Worm (Caenorhabditis elegans) whole organism, late embryonic: Measurements from ENCODE around the gene spp-10.

Experiments used
- C08G9.2 ChIP-seq: sonication (generic microtip); optimal IDR thresholded peaks from 2 replicates; lab custom pipeline; 2016; ENCODE audit warnings: mild to moderate bottlenecking, missing genetic modification characterization, moderate library complexity, missing compliant biosample characterization
- F13H6.1 ChIP-seq: sonication (generic microtip); optimal IDR thresholded peaks from 2 replicates; lab custom pipeline; 2016; ENCODE audit warnings: missing genetic modification characterization, missing compliant biosample characterization
- K02D7.2 ChIP-seq: sonication (generic microtip); optimal IDR thresholded peaks from 2 replicates; lab custom pipeline; 2017; ENCODE audit warnings: mild to moderate bottlenecking, missing genetic modification characterization, missing compliant biosample characterization
- K09A11.1 ChIP-seq: sonication (generic microtip); optimal IDR thresholded peaks from 2 replicates; lab custom pipeline; 2017; ENCODE audit warnings: antibody characterized with exemption, mild to moderate bottlenecking, missing genetic modification characterization, missing compliant biosample characterization; ENCODE audit not compliant: insufficient read depth
- ahr-1 ChIP-seq: sonication (generic microtip); optimal IDR thresholded peaks from 2 replicates; lab custom pipeline; 2016; ENCODE audit warnings: missing genetic modification characterization, missing compliant biosample characterization
- ama-1 ChIP-seq: fragments of 150-350 bp; optimal IDR thresholded peaks from 2 replicates; lab custom pipeline; 2014
- ceh-18 ChIP-seq: sonication (generic microtip); optimal IDR thresholded peaks from 2 replicates; lab custom pipeline; 2016; ENCODE audit warnings: missing genetic modification characterization, missing compliant biosample characterization
- ceh-19 ChIP-seq: fragments of 200-800 bp; sonication (Bioruptor generic); optimal IDR thresholded peaks from 2 replicates; lab custom pipeline; 2018; ENCODE audit warnings: mild to moderate bottlenecking, missing genetic modification characterization, missing compliant biosample characterization
- ceh-2 ChIP-seq: sonication (generic microtip); optimal IDR thresholded peaks from 2 replicates; lab custom pipeline; 2016; ENCODE audit warnings: missing genotype, missing genetic modification characterization, missing compliant biosample characterization
- ceh-22 ChIP-seq: sonication (generic microtip); optimal IDR thresholded peaks from 2 replicates; lab custom pipeline; 2017; ENCODE audit warnings: missing biosample characterization, missing genetic modification characterization
- ceh-24 ChIP-seq: sonication (generic microtip); optimal IDR thresholded peaks from 2 replicates; lab custom pipeline; 2016; ENCODE audit warnings: mild to moderate bottlenecking, missing genetic modification characterization, missing compliant biosample characterization
- ceh-31 ChIP-seq: sonication (generic microtip); optimal IDR thresholded peaks from 2 replicates; lab custom pipeline; 2016; ENCODE audit warnings: missing genetic modification characterization, missing compliant biosample characterization
- ceh-45 ChIP-seq: fragments of 200-800 bp; sonication (Bioruptor generic); IDR thresholded peaks from 2 replicates; pipeline ENCODE4 v1.3.6; 2022; ENCODE audit warnings: missing genetic modification reagents, missing genetic modification characterization, missing compliant biosample characterization
- ceh-48 ChIP-seq: sonication (generic microtip); optimal IDR thresholded peaks from 2 replicates; lab custom pipeline; 2016; ENCODE audit warnings: missing genetic modification characterization, inconsistent platforms, missing compliant biosample characterization
- ceh-6 ChIP-seq: fragments of 200-800 bp; sonication (Bioruptor generic); optimal IDR thresholded peaks from 2 replicates; lab custom pipeline; 2018; ENCODE audit warnings: mild to moderate bottlenecking, missing genetic modification characterization, missing compliant biosample characterization
- ceh-9 ChIP-seq: sonication (generic microtip); optimal IDR thresholded peaks from 2 replicates; lab custom pipeline; 2016; ENCODE audit warnings: mild to moderate bottlenecking, missing genetic modification characterization, inconsistent platforms, missing compliant biosample characterization
- dmd-4 ChIP-seq: sonication (generic microtip); optimal IDR thresholded peaks from 2 replicates; lab custom pipeline; 2016; ENCODE audit warnings: borderline replicate concordance, missing genetic modification characterization, missing compliant biosample characterization
- elt-2 ChIP-seq: sonication (generic microtip); optimal IDR thresholded peaks from 2 replicates; lab custom pipeline; 2016; ENCODE audit warnings: missing genetic modification reagents, missing genetic modification characterization, missing compliant biosample characterization
- elt-4 ChIP-seq: sonication (generic microtip); optimal IDR thresholded peaks from 2 replicates; lab custom pipeline; 2016; ENCODE audit warnings: missing genetic modification characterization, missing compliant biosample characterization
- ets-4 ChIP-seq: sonication (generic microtip); optimal IDR thresholded peaks from 2 replicates; lab custom pipeline; 2016; ENCODE audit warnings: missing genetic modification characterization, missing compliant biosample characterization
- eyg-1 ChIP-seq: sonication (generic microtip); optimal IDR thresholded peaks from 2 replicates; lab custom pipeline; 2016; ENCODE audit warnings: missing genotype, missing genetic modification characterization, missing compliant biosample characterization
- fkh-10 ChIP-seq: fragments of 150-350 bp; optimal IDR thresholded peaks from 2 replicates; lab custom pipeline; 2014; ENCODE audit warnings: missing biosample characterization, missing genetic modification reagents, missing genetic modification characterization
- gmeb-2 ChIP-seq: sonication (generic microtip); optimal IDR thresholded peaks from 2 replicates; lab custom pipeline; 2016; ENCODE audit warnings: missing genetic modification characterization, inconsistent platforms, missing compliant biosample characterization
- hlh-15 ChIP-seq: sonication (generic microtip); optimal IDR thresholded peaks from 2 replicates; lab custom pipeline; 2016; ENCODE audit warnings: missing genetic modification characterization, missing compliant biosample characterization
- hlh-8 ChIP-seq: sonication (generic microtip); optimal IDR thresholded peaks from 2 replicates; lab custom pipeline; 2016; ENCODE audit warnings: missing genotype, missing genetic modification characterization, missing compliant biosample characterization
- lim-6 ChIP-seq: sonication (generic microtip); optimal IDR thresholded peaks from 2 replicates; lab custom pipeline; 2016; ENCODE audit warnings: missing genetic modification characterization, missing compliant biosample characterization
- lin-11 ChIP-seq: fragments of 200-800 bp; sonication (Bioruptor generic); optimal IDR thresholded peaks from 2 replicates; lab custom pipeline; 2018; ENCODE audit warnings: mild to moderate bottlenecking, missing genetic modification characterization, missing compliant biosample characterization
- mec-3 ChIP-seq: sonication (generic microtip); optimal IDR thresholded peaks from 2 replicates; lab custom pipeline; 2016; ENCODE audit warnings: borderline replicate concordance, missing genetic modification characterization, missing compliant biosample characterization
- nhr-11 ChIP-seq: fragments of 150-350 bp; optimal IDR thresholded peaks from 2 replicates; lab custom pipeline; 2014; ENCODE audit warnings: missing biosample characterization, missing genetic modification characterization
- nhr-232 ChIP-seq: sonication (generic microtip); optimal IDR thresholded peaks from 2 replicates; lab custom pipeline; 2016; ENCODE audit warnings: missing genetic modification characterization, missing compliant biosample characterization
- pag-3 ChIP-seq: sonication (generic microtip); optimal IDR thresholded peaks from 2 replicates; lab custom pipeline; 2016; ENCODE audit warnings: missing compliant biosample characterization, missing genetic modification characterization, borderline replicate concordance
- pax-1 ChIP-seq: fragments of 150-350 bp; optimal IDR thresholded peaks from 2 replicates; lab custom pipeline; 2014; ENCODE audit warnings: missing biosample characterization, missing genetic modification characterization
- pha-4 ChIP-seq: fragments of 150-350 bp; optimal IDR thresholded peaks from 2 replicates; lab custom pipeline; 2018; ENCODE audit warnings: missing biosample characterization, missing genetic modification reagents, missing genetic modification characterization
- pqm-1 ChIP-seq: sonication (generic microtip); optimal IDR thresholded peaks from 2 replicates; lab custom pipeline; 2016; ENCODE audit warnings: missing genetic modification characterization, missing compliant biosample characterization
- sox-2 ChIP-seq: fragments of 200-800 bp; sonication (Bioruptor generic); IDR thresholded peaks from 2 replicates; pipeline ENCODE4 v1.3.6; 2022; ENCODE audit warnings: missing genetic modification reagents, missing genetic modification characterization, missing compliant biosample characterization
- syd-9 ChIP-seq: sonication (generic microtip); optimal IDR thresholded peaks from 2 replicates; lab custom pipeline; 2016; ENCODE audit warnings: mild to moderate bottlenecking, missing genetic modification characterization, moderate library complexity, missing compliant biosample characterization
- tbx-2 ChIP-seq: sonication (generic microtip); optimal IDR thresholded peaks from 2 replicates; lab custom pipeline; 2016; ENCODE audit warnings: missing genetic modification characterization, missing compliant biosample characterization
- tbx-7 ChIP-seq: sonication (generic microtip); optimal IDR thresholded peaks from 2 replicates; lab custom pipeline; 2016; ENCODE audit warnings: missing genotype, missing genetic modification characterization, missing compliant biosample characterization
- ttx-3 ChIP-seq: sonication (generic microtip); optimal IDR thresholded peaks from 2 replicates; lab custom pipeline; 2016; ENCODE audit warnings: missing genetic modification reagents, missing genetic modification characterization, missing compliant biosample characterization
- unc-3 ChIP-seq, 2 experiments: fragments of 200-800 bp in 1 of 2; sonication (Bioruptor generic) in 1 of 2; sonication (generic microtip) in 1 of 2; conservative IDR thresholded peaks in 1 of 2; optimal IDR thresholded peaks in 1 of 2; 2 replicates each; pipeline versions ENCODE4 v1.3.6 to Lab custom; 2016 to 2022; ENCODE audit warnings: missing compliant biosample characterization in 2 of 2, missing genetic modification characterization in 2 of 2, missing genetic modification reagents in 1 of 2
- unc-42 ChIP-seq: sonication (generic microtip); optimal IDR thresholded peaks from 2 replicates; lab custom pipeline; 2016; ENCODE audit warnings: missing genotype, missing genetic modification characterization, missing compliant biosample characterization
- zip-5 ChIP-seq: sonication (generic microtip); optimal IDR thresholded peaks from 2 replicates; lab custom pipeline; 2016; ENCODE audit warnings: missing genetic modification characterization, missing compliant biosample characterization
- ztf-16 ChIP-seq: sonication (generic microtip); optimal IDR thresholded peaks from 2 replicates; lab custom pipeline; 2017; ENCODE audit warnings: missing genetic modification characterization, missing compliant biosample characterization

spp-10 gene

ce11 chrIV:8432709-8433108 is 44.3 kb upstream of the spp-10 start, which contains the start of the genes T26A8.4 and pdtf-1 (continued):
- no peak for TF ChIP-seq mec-3 (tag; lab: Kevin White, UChicago)
- TF ChIP-seq ceh-24 (tag; lab: Kevin White, UChicago), result no peak
- TF ChIP-seq ceh-9 (tag; lab: Kevin White, UChicago), result no peak
- TF ChIP-seq gmeb-2 (tag; lab: Kevin White, UChicago), result no peak
- TF ChIP-seq F13H6.1 (tag; lab: Kevin White, UChicago), result no peak
- TF ChIP-seq ztf-16 (tag; lab: Kevin White, UChicago), result no peak
- peak; percentile 85 for TF ChIP-seq ceh-18 (tag; lab: Kevin White, UChicago)
- no peak for TF ChIP-seq nhr-11
- peak; percentile 37 for TF ChIP-seq syd-9 (tag; lab: Kevin White, UChicago)
- peak; percentile 50 for TF ChIP-seq K09A11.1
- no peak for TF ChIP-seq eyg-1 (tag; lab: Kevin White, UChicago)
- no peak for TF ChIP-seq pha-4 (tag; lab: Kevin White, UChicago)
- peak; percentile 92 for TF ChIP-seq ama-1 (lab: Kevin White, UChicago)
- no peak for TF ChIP-seq C08G9.2 (tag; lab: Kevin White, UChicago)
- no peak for TF ChIP-seq lim-6 (tag; lab: Kevin White, UChicago)
- peak; percentile 11 for TF ChIP-seq ceh-48 (tag; lab: Kevin White, UChicago)
- TF ChIP-seq pax-1, result peak; percentile 94
- peak; percentile 72 for TF ChIP-seq ceh-31 (tag; lab: Kevin White, UChicago)
- TF ChIP-seq ets-4 (tag; lab: Kevin White, UChicago), result peak; percentile 29
- no peak for TF ChIP-seq unc-3 (GFP tag; conservative IDR thresholded peaks at IDR 0.05; lab: Robert Waterston, UW)
- TF ChIP-seq unc-3 (tag; optimal IDR thresholded peaks at IDR 0.05; lab: Kevin White, UChicago), result peak; percentile 52
- TF ChIP-seq zip-5 (tag; lab: Kevin White, UChicago), result no peak
- TF ChIP-seq tbx-2, result peak; percentile 65
- peak; percentile 52 for TF ChIP-seq elt-2
- TF ChIP-seq unc-42, result peak; percentile 70
- no peak for TF ChIP-seq ceh-6 (GFP tag; lab: Kevin White, UChicago)
- TF ChIP-seq tbx-7 (tag; lab: Kevin White, UChicago), result no peak
- peak; percentile 45 for TF ChIP-seq ceh-19
- TF ChIP-seq elt-4 (tag; lab: Kevin White, UChicago), result no peak
- TF ChIP-seq nhr-232 (tag; lab: Kevin White, UChicago), result no peak
- peak; percentile 6 for TF ChIP-seq lin-11 (tag; lab: Kevin White, UChicago)
- no peak for TF ChIP-seq pag-3 (tag; lab: Kevin White, UChicago)
- TF ChIP-seq hlh-15 (tag; lab: Kevin White, UChicago), result no peak
- TF ChIP-seq pqm-1 (tag; lab: Kevin White, UChicago), result no peak

- no peak for TF ChIP-seq ttx-3 (tag; lab: Kevin White, UChicago)
- no peak for TF ChIP-seq pax-1
- TF ChIP-seq K02D7.2 (tag; lab: Kevin White, UChicago), result no peak
- TF ChIP-seq ceh-6 (GFP tag; lab: Kevin White, UChicago), result no peak
- no peak for TF ChIP-seq hlh-15 (tag; lab: Kevin White, UChicago)
- TF ChIP-seq dmd-4 (tag; lab: Kevin White, UChicago), result no peak
- no peak for TF ChIP-seq fkh-10 (GFP tag; lab: Kevin White, UChicago)
- TF ChIP-seq sox-2 (GFP tag; lab: Robert Waterston, UW), result no peak
- no peak for TF ChIP-seq ceh-45 (GFP tag; lab: Robert Waterston, UW)
- TF ChIP-seq ceh-22 (tag; lab: Kevin White, UChicago), result no peak
- TF ChIP-seq ceh-2, result no peak
- no peak for TF ChIP-seq ahr-1 (tag; lab: Kevin White, UChicago)
- TF ChIP-seq hlh-8 (tag; lab: Kevin White, UChicago), result no peak
- TF ChIP-seq elt-2, result no peak
- no peak for TF ChIP-seq ceh-19
- TF ChIP-seq tbx-2, result no peak
- TF ChIP-seq elt-4 (tag; lab: Kevin White, UChicago), result no peak
Observed at ce11 chrIV:8446904-8447303, 30.1 kb upstream of the spp-10 start, which contains the start of gene T01B11.1. T01B11.1 (plus strand) TSS chrIV:8447204.
